Worm (Caenorhabditis elegans) whole organism, L3 larva: ENCODE measurements around the gene fbxa-82.

Experiments
- R02D3.7 ChIP-seq: fragments of 150-350 bp; optimal IDR thresholded peaks from 2 replicates; lab custom pipeline; 2014; ENCODE audit warnings: missing biosample characterization, missing genetic modification characterization
- ZK546.5 ChIP-seq: sonication (generic microtip); optimal IDR thresholded peaks from 2 replicates; lab custom pipeline; 2017; ENCODE audit warnings: missing biosample characterization, missing genetic modification characterization
- aly-2 ChIP-seq: fragments of 150-350 bp; optimal IDR thresholded peaks from 2 replicates; lab custom pipeline; 2014; ENCODE audit warnings: missing biosample characterization, missing genetic modification characterization
- ama-1 ChIP-seq: fragments of 150-350 bp; optimal IDR thresholded peaks from 2 replicates; lab custom pipeline; 2018
- ceh-16 ChIP-seq: sonication (generic microtip); optimal IDR thresholded peaks from 2 replicates; lab custom pipeline; 2017; ENCODE audit warnings: missing biosample characterization, missing genetic modification characterization
- ceh-28 ChIP-seq: fragments of 150-350 bp; optimal IDR thresholded peaks from 2 replicates; lab custom pipeline; 2014; ENCODE audit warnings: missing biosample characterization, missing genetic modification reagents, missing genetic modification characterization
- ceh-9 ChIP-seq: sonication (generic microtip); optimal IDR thresholded peaks from 2 replicates; lab custom pipeline; 2018; ENCODE audit warnings: missing biosample characterization, missing genetic modification characterization
- egl-27 ChIP-seq: sonication (generic microtip); optimal IDR thresholded peaks from 4 replicates; lab custom pipeline; 2017; ENCODE audit warnings: missing biosample characterization, missing genetic modification reagents, missing genetic modification characterization
- egl-5 ChIP-seq: fragments of 150-350 bp; optimal IDR thresholded peaks from 2 replicates; lab custom pipeline; 2017; ENCODE audit warnings: missing biosample characterization, missing genetic modification reagents, missing genetic modification characterization, inconsistent platforms
- elt-1 ChIP-seq: fragments of 150-350 bp; optimal IDR thresholded peaks from 2 replicates; lab custom pipeline; 2014; ENCODE audit warnings: missing biosample characterization, missing genetic modification characterization
- elt-2 ChIP-seq: sonication (generic microtip); optimal IDR thresholded peaks from 2 replicates; lab custom pipeline; 2016; ENCODE audit warnings: missing genetic modification reagents, mild to moderate bottlenecking, missing genetic modification characterization, missing compliant biosample characterization
- elt-3 ChIP-seq, 3 experiments: fragments of 150-350 bp in 1 of 3; sonication (generic microtip) in 2 of 3; optimal IDR thresholded peaks; 2 replicates in 2 of 3; 4 replicates in 1 of 3; lab custom pipeline; 2014 to 2017; ENCODE audit warnings: missing biosample characterization in 3 of 3, missing genetic modification characterization in 3 of 3
- eor-1 ChIP-seq, 2 experiments: fragments of 150-350 bp; optimal IDR thresholded peaks; 2 replicates each; lab custom pipeline; 2014 to 2018; ENCODE audit warnings: missing biosample characterization in 2 of 2, missing genetic modification characterization in 2 of 2
- fkh-10 ChIP-seq: sonication (generic microtip); optimal IDR thresholded peaks from 2 replicates; lab custom pipeline; 2017; ENCODE audit warnings: missing biosample characterization, missing genetic modification reagents, missing genetic modification characterization
- fkh-2 ChIP-seq: fragments of 150-350 bp; optimal IDR thresholded peaks from 2 replicates; lab custom pipeline; 2014; ENCODE audit warnings: missing biosample characterization, missing genetic modification reagents, missing genetic modification characterization
- hmg-11 ChIP-seq: sonication (generic microtip); optimal IDR thresholded peaks from 2 replicates; lab custom pipeline; 2016; ENCODE audit warnings: missing genetic modification characterization, missing compliant biosample characterization
- jun-1 ChIP-seq: fragments of 150-350 bp; optimal IDR thresholded peaks from 2 replicates; lab custom pipeline; 2014; ENCODE audit warnings: missing biosample characterization, missing genetic modification reagents, missing genetic modification characterization
- lin-39 ChIP-seq: fragments of 150-350 bp; optimal IDR thresholded peaks from 2 replicates; lab custom pipeline; 2018; ENCODE audit warnings: missing biosample characterization, missing genetic modification reagents, missing genetic modification characterization
- lsy-12 ChIP-seq: sonication (generic microtip); optimal IDR thresholded peaks from 2 replicates; lab custom pipeline; 2016; ENCODE audit warnings: mild to moderate bottlenecking, missing genetic modification characterization, missing compliant biosample characterization
- mdl-1 ChIP-seq: fragments of 150-350 bp; optimal IDR thresholded peaks from 2 replicates; lab custom pipeline; 2014; ENCODE audit warnings: missing biosample characterization, missing genetic modification characterization
- nfya-1 ChIP-seq: sonication (generic microtip); optimal IDR thresholded peaks from 2 replicates; lab custom pipeline; 2017; ENCODE audit warnings: missing genetic modification characterization, mild to moderate bottlenecking, missing compliant biosample characterization, antibody characterized with exemption, moderate library complexity; ENCODE audit not compliant: insufficient read depth
- nhr-12 ChIP-seq: fragments of 150-350 bp; optimal IDR thresholded peaks from 2 replicates; lab custom pipeline; 2014; ENCODE audit warnings: missing biosample characterization, missing genetic modification characterization
- nhr-25 ChIP-seq: sonication (generic microtip); optimal IDR thresholded peaks from 2 replicates; lab custom pipeline; 2017; ENCODE audit warnings: missing biosample characterization, missing genetic modification characterization
- nhr-43 ChIP-seq: sonication (generic microtip); optimal IDR thresholded peaks from 2 replicates; lab custom pipeline; 2016; ENCODE audit warnings: mild to moderate bottlenecking, missing genetic modification characterization, missing compliant biosample characterization; ENCODE audit not compliant: poor library complexity, severe bottlenecking
- nhr-67 ChIP-seq: fragments of 150-350 bp; optimal IDR thresholded peaks from 2 replicates; lab custom pipeline; 2014; ENCODE audit warnings: missing biosample characterization, missing genetic modification characterization
- nhr-77 ChIP-seq: fragments of 150-350 bp; optimal IDR thresholded peaks from 2 replicates; lab custom pipeline; 2014; ENCODE audit warnings: missing biosample characterization, missing genetic modification characterization
- pha-4 ChIP-seq: fragments of 150-350 bp; optimal IDR thresholded peaks from 2 replicates; lab custom pipeline; 2014; ENCODE audit warnings: missing biosample characterization, missing genetic modification reagents, missing genetic modification characterization
- pqm-1 ChIP-seq: fragments of 150-350 bp; optimal IDR thresholded peaks from 2 replicates; lab custom pipeline; 2017; ENCODE audit warnings: missing biosample characterization, missing genetic modification characterization, inconsistent platforms
- sea-2 ChIP-seq: fragments of 150-350 bp; sonication (generic microtip); optimal IDR thresholded peaks from 4 replicates; lab custom pipeline; 2014; ENCODE audit warnings: missing biosample characterization, missing genetic modification reagents, missing genetic modification characterization
- skn-1 ChIP-seq: fragments of 150-350 bp; optimal IDR thresholded peaks from 2 replicates; lab custom pipeline; 2014; ENCODE audit warnings: missing biosample characterization, missing genetic modification characterization
- zag-1 ChIP-seq: fragments of 150-350 bp; optimal IDR thresholded peaks from 2 replicates; lab custom pipeline; 2014; ENCODE audit warnings: missing biosample characterization, missing genetic modification characterization
- ztf-11 ChIP-seq: fragments of 150-350 bp; optimal IDR thresholded peaks from 2 replicates; lab custom pipeline; 2014; ENCODE audit warnings: missing biosample characterization, missing genetic modification characterization

The fbxa-82 gene

DNA sequence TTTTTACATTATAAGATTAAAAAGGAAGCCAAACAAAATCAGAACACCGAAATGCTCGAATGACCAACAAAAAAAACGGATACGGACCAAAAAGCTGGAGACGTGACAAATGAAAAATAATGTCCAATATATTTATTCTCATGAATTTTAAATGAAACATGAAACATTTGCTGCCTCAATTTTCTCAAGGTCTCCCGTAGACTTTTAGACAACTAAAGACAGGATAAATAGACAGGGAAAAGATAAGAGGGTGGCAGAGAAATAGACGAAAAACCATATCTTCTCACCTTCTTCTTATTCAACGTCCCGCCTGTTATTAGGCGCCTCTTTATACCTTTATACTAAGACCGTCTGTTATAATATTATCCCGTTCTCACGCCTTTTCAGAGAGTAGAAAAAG is 36.5 kb downstream of the fbxa-82 start:
- TF ChIP-seq nhr-67 (tag; lab: Kevin White, UChicago) (no peak), nhr-25 (peak; percentile 69)

DNA sequence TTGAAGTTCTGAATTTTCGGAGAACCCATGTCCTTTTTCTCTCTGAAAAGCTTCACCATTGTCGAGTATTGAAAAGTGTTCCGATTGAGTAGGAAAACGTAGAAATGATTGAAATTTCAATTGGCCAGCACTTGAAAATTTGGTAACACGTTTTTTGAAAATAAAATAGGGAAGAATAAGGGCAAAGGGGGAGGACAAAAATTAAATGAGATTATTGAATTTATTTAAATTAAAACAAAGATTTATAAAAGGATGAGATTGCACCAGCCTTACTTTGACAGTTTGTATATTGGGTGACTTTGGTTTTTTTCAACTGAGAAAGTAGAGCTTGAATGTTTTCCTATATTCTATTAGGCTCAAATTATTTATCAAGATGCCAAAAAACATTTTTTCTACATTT is 38.2 kb downstream of the fbxa-82 start, which contains the start of gene obr-2:
Gene obr-2, minus strand, starts transcription at position 101 of the 400 bp plus-strand sequence.
- TF ChIP-seq jun-1 = no peak
- no peak for TF ChIP-seq fkh-2 (tag; lab: Kevin White, UChicago)
- no peak for TF ChIP-seq sea-2 (GFP tag; lab: Kevin White, UChicago)
- no peak for TF ChIP-seq ceh-16 (tag; lab: Kevin White, UChicago)
- TF ChIP-seq skn-1 (tag; lab: Kevin White, UChicago) = no peak
- no peak for TF ChIP-seq eor-1 (tag; optimal IDR thresholded peaks at IDR 0.05; lab: Kevin White, UChicago)
- TF ChIP-seq ceh-28 (tag; lab: Kevin White, UChicago) = no peak
- no peak for TF ChIP-seq egl-5 (tag; lab: Kevin White, UChicago)
- no peak for TF ChIP-seq fkh-10 (GFP tag; lab: Kevin White, UChicago)
- no peak for TF ChIP-seq aly-2
- no peak for TF ChIP-seq ztf-11
- TF ChIP-seq pqm-1 (tag; lab: Kevin White, UChicago) = no peak

DNA sequence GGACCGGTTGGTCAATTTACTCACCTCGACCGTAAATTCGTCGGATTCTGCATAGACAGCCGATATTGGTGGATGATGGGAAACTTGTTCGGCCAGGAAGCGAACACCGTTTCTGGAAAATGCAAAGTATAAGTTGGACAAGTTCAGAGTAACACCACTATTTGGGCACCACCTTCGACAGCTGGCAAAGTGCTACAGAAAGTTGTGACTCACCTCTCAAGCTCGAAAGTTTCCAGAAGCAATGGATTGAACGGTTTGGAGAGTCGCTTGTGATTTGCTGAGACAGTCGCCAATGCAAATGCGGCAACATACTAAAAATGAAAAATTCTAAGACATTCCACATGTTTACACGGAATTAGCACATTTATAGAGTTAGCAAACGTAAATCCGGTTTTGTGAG is 39.0 kb downstream of the fbxa-82 start:
- TF ChIP-seq nhr-77 (tag; lab: Kevin White, UChicago) (no peak), pha-4 (tag; lab: Kevin White, UChicago) (no peak), nfya-1 (no peak), elt-3 (tag; optimal IDR thresholded peaks at IDR 0.05; lab: Kevin White, UChicago) (no peak), R02D3.7 (tag; lab: Kevin White, UChicago) (no peak), aly-2 (no peak), lin-39 (tag; lab: Kevin White, UChicago) (no peak), zag-1 (tag; lab: Kevin White, UChicago) (no peak), mdl-1 (tag; lab: Kevin White, UChicago) (no peak), nhr-12 (tag; lab: Kevin White, UChicago) (no peak), ztf-11 (no peak)

DNA sequence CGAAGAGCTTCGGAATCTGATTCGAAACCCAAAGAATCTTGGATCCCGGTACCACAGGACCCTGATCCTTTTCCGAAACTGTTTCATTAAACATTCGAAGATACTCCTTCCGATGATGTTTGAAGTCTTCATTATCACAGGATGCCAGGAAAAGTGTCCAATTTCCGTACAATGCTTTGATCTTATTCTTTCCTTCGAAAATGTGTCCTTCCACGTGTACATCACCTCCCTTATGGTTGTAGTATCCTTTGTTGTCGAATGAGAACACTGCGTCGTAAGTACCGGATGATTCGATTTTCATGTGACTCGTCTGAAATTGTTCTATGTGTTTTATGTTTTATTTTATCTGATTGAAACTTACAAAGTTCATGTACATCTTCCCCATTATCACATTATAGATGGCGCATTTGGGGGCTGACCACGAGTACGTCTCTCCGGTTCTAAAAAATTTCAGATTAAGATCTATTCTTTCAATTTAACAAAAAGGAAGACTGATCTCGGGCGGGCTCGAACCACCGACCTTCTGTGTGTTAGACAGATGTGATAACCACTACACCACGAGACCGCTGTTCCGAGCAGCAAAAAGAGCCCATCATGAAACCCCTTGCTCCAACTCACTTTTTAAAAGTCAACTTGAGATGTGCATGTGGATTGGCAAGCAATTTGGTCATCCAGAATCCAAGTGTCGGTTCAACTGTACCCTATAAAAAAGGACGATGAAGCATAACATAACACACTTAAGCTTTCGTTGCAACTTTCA is 39.6 kb downstream of the fbxa-82 start:
- no peak for TF ChIP-seq aly-2
- no peak for TF ChIP-seq mdl-1 (tag; lab: Kevin White, UChicago)
- TF ChIP-seq ceh-9 (tag; lab: Kevin White, UChicago) = no peak
- no peak for TF ChIP-seq hmg-11 (tag; lab: Kevin White, UChicago)
- no peak for TF ChIP-seq pqm-1 (tag; lab: Kevin White, UChicago)
- TF ChIP-seq ama-1 (lab: Kevin White, UChicago) = peak; percentile 22
- TF ChIP-seq lsy-12 (tag; lab: Kevin White, UChicago) = no peak
- TF ChIP-seq elt-2 (tag; lab: Kevin White, UChicago) = peak; percentile 30
- TF ChIP-seq ZK546.5 (tag; lab: Kevin White, UChicago) = no peak
- no peak for TF ChIP-seq nhr-43 (tag; lab: Kevin White, UChicago)
- TF ChIP-seq nfya-1 = peak; percentile 10
- TF ChIP-seq elt-1 (tag; lab: Kevin White, UChicago) = peak; percentile 49
- TF ChIP-seq egl-27 (tag; lab: Kevin White, UChicago) = no peak
- no peak for TF ChIP-seq ceh-28 (tag; lab: Kevin White, UChicago)
- TF ChIP-seq, all 47 proteins: peak for 4

DNA sequence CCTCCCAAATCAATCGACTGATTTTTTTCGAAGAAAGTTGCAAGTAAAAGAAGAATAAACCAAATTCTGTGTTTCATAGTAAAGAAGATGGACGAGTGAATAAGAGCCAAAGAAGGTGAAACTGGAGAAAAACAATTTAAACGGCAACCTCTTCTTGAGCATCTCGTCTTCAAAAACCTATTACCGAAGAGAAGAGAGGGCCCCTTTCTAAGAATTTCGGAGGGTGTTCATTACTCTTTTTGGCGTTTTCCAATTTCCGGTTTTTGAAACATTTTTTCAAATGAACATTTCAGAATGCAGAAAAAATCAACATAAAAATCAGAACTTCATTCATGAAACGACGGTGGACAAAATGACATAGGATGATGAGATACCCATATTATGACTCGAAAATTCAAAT is 40.8 kb downstream of the fbxa-82 start, which contains the start of gene nmr-2:
Gene nmr-2, minus strand, starts transcription at position 101 of the 400 bp plus-strand sequence.
- TF ChIP-seq sea-2 (GFP tag; lab: Kevin White, UChicago) = no peak
- TF ChIP-seq, all 47 proteins: peak for 0
